Worm (Caenorhabditis elegans) whole organism, L3 larva: ENCODE data around the gene plrg-1.

ENCODE experiments used
- R02D3.7 ChIP-seq: fragments of 150-350 bp; optimal IDR thresholded peaks from 2 replicates; lab custom pipeline; 2014; ENCODE audit warnings: missing biosample characterization, missing genetic modification characterization
- ZK546.5 ChIP-seq: sonication (generic microtip); optimal IDR thresholded peaks from 2 replicates; lab custom pipeline; 2017; ENCODE audit warnings: missing biosample characterization, missing genetic modification characterization
- aly-2 ChIP-seq: fragments of 150-350 bp; optimal IDR thresholded peaks from 2 replicates; lab custom pipeline; 2014; ENCODE audit warnings: missing biosample characterization, missing genetic modification characterization
- ama-1 ChIP-seq: fragments of 150-350 bp; optimal IDR thresholded peaks from 2 replicates; lab custom pipeline; 2018
- ceh-16 ChIP-seq: sonication (generic microtip); optimal IDR thresholded peaks from 2 replicates; lab custom pipeline; 2017; ENCODE audit warnings: missing biosample characterization, missing genetic modification characterization
- ceh-82 ChIP-seq: fragments of 150-350 bp; optimal IDR thresholded peaks from 2 replicates; lab custom pipeline; 2014; ENCODE audit warnings: missing biosample characterization, missing genetic modification characterization
- ceh-9 ChIP-seq: sonication (generic microtip); optimal IDR thresholded peaks from 2 replicates; lab custom pipeline; 2018; ENCODE audit warnings: missing biosample characterization, missing genetic modification characterization
- daf-12 ChIP-seq: fragments of 150-350 bp; optimal IDR thresholded peaks from 2 replicates; lab custom pipeline; 2014; ENCODE audit warnings: missing biosample characterization, missing genetic modification reagents, missing genetic modification characterization
- egl-27 ChIP-seq: sonication (generic microtip); optimal IDR thresholded peaks from 4 replicates; lab custom pipeline; 2017; ENCODE audit warnings: missing biosample characterization, missing genetic modification reagents, missing genetic modification characterization
- egl-5 ChIP-seq: fragments of 150-350 bp; optimal IDR thresholded peaks from 2 replicates; lab custom pipeline; 2017; ENCODE audit warnings: missing biosample characterization, missing genetic modification reagents, missing genetic modification characterization, inconsistent platforms
- elt-1 ChIP-seq: fragments of 150-350 bp; optimal IDR thresholded peaks from 2 replicates; lab custom pipeline; 2014; ENCODE audit warnings: missing biosample characterization, missing genetic modification characterization
- elt-2 ChIP-seq: sonication (generic microtip); optimal IDR thresholded peaks from 2 replicates; lab custom pipeline; 2016; ENCODE audit warnings: missing genetic modification reagents, mild to moderate bottlenecking, missing genetic modification characterization, missing compliant biosample characterization
- elt-3 ChIP-seq, 3 experiments: fragments of 150-350 bp in 1 of 3; sonication (generic microtip) in 2 of 3; optimal IDR thresholded peaks; 2 replicates in 2 of 3; 4 replicates in 1 of 3; lab custom pipeline; 2014 to 2017; ENCODE audit warnings: missing biosample characterization in 3 of 3, missing genetic modification characterization in 3 of 3
- eor-1 ChIP-seq, 2 experiments: fragments of 150-350 bp; optimal IDR thresholded peaks; 2 replicates each; lab custom pipeline; 2014 to 2018; ENCODE audit warnings: missing biosample characterization in 2 of 2, missing genetic modification characterization in 2 of 2
- fkh-2 ChIP-seq: fragments of 150-350 bp; optimal IDR thresholded peaks from 2 replicates; lab custom pipeline; 2014; ENCODE audit warnings: missing biosample characterization, missing genetic modification reagents, missing genetic modification characterization
- hmg-11 ChIP-seq: sonication (generic microtip); optimal IDR thresholded peaks from 2 replicates; lab custom pipeline; 2016; ENCODE audit warnings: missing genetic modification characterization, missing compliant biosample characterization
- lin-39 ChIP-seq: fragments of 150-350 bp; optimal IDR thresholded peaks from 2 replicates; lab custom pipeline; 2018; ENCODE audit warnings: missing biosample characterization, missing genetic modification reagents, missing genetic modification characterization
- mdl-1 ChIP-seq: fragments of 150-350 bp; optimal IDR thresholded peaks from 2 replicates; lab custom pipeline; 2014; ENCODE audit warnings: missing biosample characterization, missing genetic modification characterization
- nfya-1 ChIP-seq: sonication (generic microtip); optimal IDR thresholded peaks from 2 replicates; lab custom pipeline; 2017; ENCODE audit warnings: missing genetic modification characterization, mild to moderate bottlenecking, missing compliant biosample characterization, antibody characterized with exemption, moderate library complexity; ENCODE audit not compliant: insufficient read depth
- nhr-11 ChIP-seq: fragments of 150-350 bp; optimal IDR thresholded peaks from 2 replicates; lab custom pipeline; 2014; ENCODE audit warnings: missing biosample characterization, missing genetic modification characterization
- nhr-12 ChIP-seq: fragments of 150-350 bp; optimal IDR thresholded peaks from 2 replicates; lab custom pipeline; 2014; ENCODE audit warnings: missing biosample characterization, missing genetic modification characterization
- nhr-237 ChIP-seq: fragments of 150-350 bp; optimal IDR thresholded peaks from 2 replicates; lab custom pipeline; 2014; ENCODE audit warnings: missing biosample characterization, missing genetic modification characterization
- nhr-25 ChIP-seq: sonication (generic microtip); optimal IDR thresholded peaks from 2 replicates; lab custom pipeline; 2017; ENCODE audit warnings: missing biosample characterization, missing genetic modification characterization
- nhr-28 ChIP-seq: fragments of 150-350 bp; optimal IDR thresholded peaks from 2 replicates; lab custom pipeline; 2014; ENCODE audit warnings: missing biosample characterization, missing genetic modification characterization
- nhr-43 ChIP-seq: sonication (generic microtip); optimal IDR thresholded peaks from 2 replicates; lab custom pipeline; 2016; ENCODE audit warnings: mild to moderate bottlenecking, missing genetic modification characterization, missing compliant biosample characterization; ENCODE audit not compliant: poor library complexity, severe bottlenecking
- nhr-67 ChIP-seq: fragments of 150-350 bp; optimal IDR thresholded peaks from 2 replicates; lab custom pipeline; 2014; ENCODE audit warnings: missing biosample characterization, missing genetic modification characterization
- nhr-76 ChIP-seq: fragments of 150-350 bp; sonication (generic microtip); optimal IDR thresholded peaks from 5 replicates; lab custom pipeline; 2014; ENCODE audit warnings: missing biosample characterization, missing genetic modification characterization
- pha-4 ChIP-seq: fragments of 150-350 bp; optimal IDR thresholded peaks from 2 replicates; lab custom pipeline; 2014; ENCODE audit warnings: missing biosample characterization, missing genetic modification reagents, missing genetic modification characterization
- pqm-1 ChIP-seq: fragments of 150-350 bp; optimal IDR thresholded peaks from 2 replicates; lab custom pipeline; 2017; ENCODE audit warnings: missing biosample characterization, missing genetic modification characterization, inconsistent platforms
- sea-2 ChIP-seq: fragments of 150-350 bp; sonication (generic microtip); optimal IDR thresholded peaks from 4 replicates; lab custom pipeline; 2014; ENCODE audit warnings: missing biosample characterization, missing genetic modification reagents, missing genetic modification characterization
- skn-1 ChIP-seq: fragments of 150-350 bp; optimal IDR thresholded peaks from 2 replicates; lab custom pipeline; 2014; ENCODE audit warnings: missing biosample characterization, missing genetic modification characterization
- snpc-4 ChIP-seq: fragments of 150-350 bp; optimal IDR thresholded peaks from 2 replicates; lab custom pipeline; 2014; ENCODE audit warnings: missing biosample characterization, missing genetic modification characterization
- unc-39 ChIP-seq: sonication (generic microtip); optimal IDR thresholded peaks from 4 replicates; lab custom pipeline; 2017; ENCODE audit warnings: missing biosample characterization, missing genetic modification characterization
- unc-62 ChIP-seq: fragments of 150-350 bp; sonication (generic microtip); optimal IDR thresholded peaks from 4 replicates; lab custom pipeline; 2014; ENCODE audit warnings: missing biosample characterization, missing genetic modification reagents, missing genetic modification characterization

Gene plrg-1

DNA sequence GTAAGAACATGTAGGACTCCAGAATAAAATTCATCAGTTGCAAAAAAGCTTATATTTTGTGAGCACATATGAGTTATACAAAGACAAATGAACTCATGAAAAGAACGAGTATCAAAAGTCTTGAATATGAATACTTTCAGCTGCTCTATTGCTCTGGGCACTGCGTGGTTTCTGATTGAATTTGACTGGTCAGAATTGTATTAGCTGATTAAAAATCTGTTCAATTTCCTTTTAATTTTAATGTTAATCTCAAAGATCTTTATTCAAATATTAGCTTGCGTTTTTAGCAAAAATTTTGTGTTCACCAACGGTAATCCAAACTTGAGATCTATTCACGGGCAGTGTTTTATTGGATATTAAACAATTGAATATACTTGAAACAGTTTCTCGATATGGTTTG lies 9.6 kb downstream of the plrg-1 start, which contains the start of gene srh-184:
TSS of gene srh-184 (minus strand) at position 101 of the 400 bp plus-strand sequence.
- TF ChIP-seq nhr-28 (tag; lab: Kevin White, UChicago) (no peak), nfya-1 (no peak), lin-39 (tag; lab: Kevin White, UChicago) (no peak), nhr-237 (tag; lab: Kevin White, UChicago) (no peak), snpc-4 (no peak), hmg-11 (tag; lab: Kevin White, UChicago) (no peak), ceh-9 (no peak), egl-5 (tag; lab: Kevin White, UChicago) (no peak), egl-27 (tag; lab: Kevin White, UChicago) (no peak), elt-1 (tag; lab: Kevin White, UChicago) (no peak), elt-2 (tag; lab: Kevin White, UChicago) (no peak), pha-4 (tag; lab: Kevin White, UChicago) (no peak), elt-3 (tag; optimal IDR thresholded peaks at IDR 0.05; lab: Kevin White, UChicago) (no peak), ZK546.5 (tag; lab: Kevin White, UChicago) (no peak), pqm-1 (tag; lab: Kevin White, UChicago) (no peak), nhr-43 (tag; lab: Kevin White, UChicago) (no peak), skn-1 (tag; lab: Kevin White, UChicago) (no peak), nhr-67 (tag; lab: Kevin White, UChicago) (no peak)

ce11 chrV:10795494-10795893 lies 12.2 kb downstream of the plrg-1 start, which contains the start of gene D1054.19:
Gene D1054.19 (plus strand): TSS chrV:10795794.
- TF ChIP-seq aly-2 (tag; lab: Kevin White, UChicago) (no peak), nhr-25 (tag; lab: Kevin White, UChicago) (no peak), nhr-237 (tag; lab: Kevin White, UChicago) (no peak), mdl-1 (tag; lab: Kevin White, UChicago) (no peak), ceh-82 (no peak), ceh-16 (tag; lab: Kevin White, UChicago) (no peak), egl-27 (tag; lab: Kevin White, UChicago) (no peak), eor-1 (tag; optimal IDR thresholded peaks at IDR 0.05; lab: Kevin White, UChicago) (no peak), nhr-11 (tag; lab: Kevin White, UChicago) (no peak), unc-39 (tag; lab: Kevin White, UChicago) (no peak), R02D3.7 (tag; lab: Kevin White, UChicago) (no peak), fkh-2 (tag; lab: Kevin White, UChicago) (no peak), ceh-9 (no peak), nhr-76 (no peak), daf-12 (tag; lab: Kevin White, UChicago) (no peak), egl-5 (tag; lab: Kevin White, UChicago) (no peak), elt-3 (tag; optimal IDR thresholded peaks at IDR 0.05; lab: Kevin White, UChicago) (no peak), ama-1 (lab: Kevin White, UChicago) (no peak)

ce11 chrV:10794463-10794862 lies 13.2 kb downstream of the plrg-1 start:
- TF ChIP-seq egl-5 (tag; lab: Kevin White, UChicago), result no peak
- TF ChIP-seq daf-12 (tag; lab: Kevin White, UChicago), result no peak
- TF ChIP-seq nhr-12 (tag; lab: Kevin White, UChicago), result no peak
- no peak for TF ChIP-seq unc-62 (GFP tag; lab: Kevin White, UChicago)

- TF ChIP-seq fkh-2 (tag; lab: Kevin White, UChicago), result no peak
- no peak for TF ChIP-seq nhr-28 (tag; lab: Kevin White, UChicago)
- TF ChIP-seq unc-62 (GFP tag; lab: Kevin White, UChicago), result no peak
These were observed 14.2 kb downstream of the plrg-1 start, which contains the start of gene ule-3 for ce11 chrV:10793498-10793897. Gene ule-3 (plus strand): TSS chrV:10793798.

DNA sequence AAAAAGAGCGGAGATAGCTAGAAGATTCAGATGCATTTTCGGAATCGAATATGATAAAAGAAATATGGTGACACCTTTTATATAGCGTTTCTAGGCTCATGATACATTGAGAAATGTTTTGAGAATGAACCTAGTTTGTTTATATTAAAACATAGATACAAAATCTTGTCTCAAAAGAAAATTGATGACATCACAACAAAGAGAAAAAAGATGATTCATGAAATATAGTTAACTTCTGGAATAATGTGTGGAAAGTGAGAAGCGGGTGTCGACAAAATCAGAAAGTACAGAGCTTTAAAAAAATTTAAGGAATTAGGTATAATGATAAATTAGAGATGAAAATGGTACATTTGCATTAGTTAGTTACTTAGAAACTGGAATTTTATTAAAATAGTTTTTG lies 14.9 kb downstream of the plrg-1 start, which contains the start of gene D1054.10:
TSS of gene D1054.10 (minus strand) at position 101 of the 400 bp plus-strand sequence.
- TF ChIP-seq sea-2 (no peak), ama-1 (lab: Kevin White, UChicago) (no peak)
